Fruit fly (Drosophila melanogaster): Measurements from ENCODE around the gene CG31140.

CG31140 gene

DNA sequence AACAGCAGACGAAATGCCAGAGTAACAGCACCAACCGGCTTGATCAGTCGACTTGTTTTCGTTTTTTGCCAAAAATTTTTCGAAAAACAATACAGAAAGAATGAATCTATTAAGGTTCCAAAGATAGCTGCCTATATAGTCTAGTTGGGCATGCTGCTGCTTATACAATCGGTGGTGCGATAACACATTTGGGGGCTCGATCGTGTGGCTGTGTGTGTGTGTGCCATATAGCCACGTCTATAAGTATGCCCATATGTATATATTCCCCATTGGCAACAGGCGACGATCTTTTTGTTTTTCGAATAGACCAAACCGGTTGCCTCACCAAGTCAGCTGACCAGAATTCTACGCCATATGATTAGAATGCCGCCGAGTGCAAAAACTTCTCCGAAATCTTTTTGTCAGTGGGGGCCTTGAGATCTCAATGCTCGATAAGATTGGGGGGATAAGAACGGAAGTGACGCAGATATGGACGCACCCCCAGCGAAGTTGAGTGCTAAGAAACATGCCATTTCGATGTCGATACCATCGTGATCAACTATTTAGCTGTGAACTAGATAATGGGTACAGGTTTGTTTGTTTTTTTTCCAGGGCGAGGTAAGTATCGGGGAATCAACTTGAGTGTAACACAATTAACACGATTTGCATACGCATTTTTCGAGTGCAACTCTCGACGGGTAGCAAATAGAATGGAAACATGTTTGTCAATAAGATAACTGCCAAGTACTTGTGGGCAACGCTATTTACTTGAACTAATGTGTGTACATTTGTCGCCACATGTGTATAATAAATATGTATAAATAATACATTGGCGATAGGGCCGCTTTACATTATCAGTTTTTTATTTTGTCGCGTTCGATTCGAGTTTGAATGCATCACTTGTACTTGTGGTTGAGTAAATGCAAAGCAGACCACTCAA, 22.8 kb upstream of the CG31140 start (continued):
- TF ChIP-seq croc (GFP tag; conservative IDR thresholded peaks at IDR 0.05) (no peak), CG2120 (GFP tag; optimal IDR thresholded peaks at IDR 0.05) (peak; percentile 54), CG10366 (GFP tag; IDR thresholded peaks at IDR 0.05) (peak; percentile 62), en (GFP tag; optimal IDR thresholded peaks at IDR 0.05) (peak; percentile 42), pho (GFP tag; optimal IDR thresholded peaks at IDR 0.05) (peak; percentile 9), mirr (GFP tag; optimal IDR thresholded peaks at IDR 0.05) (peak; percentile 91), CG8290 (GFP tag; optimal IDR thresholded peaks at IDR 0.05) (peak; percentile 51), CG8290 (tag; optimal IDR thresholded peaks at IDR 0.05) (peak; percentile 90 to 94), tup (GFP tag; optimal IDR thresholded peaks at IDR 0.05) (peak; percentile 80), slou (GFP tag; optimal IDR thresholded peaks at IDR 0.05) (peak; percentile 82), HLH3B (GFP tag; IDR thresholded peaks at IDR 0.05) (peak; percentile 78; the same call in 1 of the 2 replicates), Ssrp (tag; optimal IDR thresholded peaks at IDR 0.05) (peak; percentile 13), disco-r (GFP tag; optimal IDR thresholded peaks at IDR 0.05) (no peak), CG14860 (GFP tag; IDR thresholded peaks at IDR 0.05; ENCODE audit: partially characterized antibody) (no peak), emc (GFP tag; optimal IDR thresholded peaks at IDR 0.05) (no peak), crc (GFP tag; optimal IDR thresholded peaks at IDR 0.05) (no peak), dpn (GFP tag; optimal IDR thresholded peaks at IDR 0.05) (peak; percentile 56 to 57), bigmax (GFP tag; optimal IDR thresholded peaks at IDR 0.05) (peak; percentile 36), sqz (GFP tag; optimal IDR thresholded peaks at IDR 0.05) (peak; percentile 71), cwo (GFP tag; optimal IDR thresholded peaks at IDR 0.05) (peak; percentile 40), Mrtf (GFP tag; IDR thresholded peaks at IDR 0.05) (peak; percentile 43; the same call in 1 of the 3 replicates), CG6854 (GFP tag; optimal IDR thresholded peaks at IDR 0.05) (peak; percentile 76), twi (tag; optimal IDR thresholded peaks at IDR 0.05) (peak; percentile 84), gcm (GFP tag; optimal IDR thresholded peaks at IDR 0.05) (peak; percentile 89), schlank (tag; optimal IDR thresholded peaks at IDR 0.05) (peak; percentile 80), fd64A (GFP tag; optimal IDR thresholded peaks at IDR 0.05) (peak; percentile 97), gce (GFP tag; IDR thresholded peaks at IDR 0.05) (peak; percentile 89), Hr78 (GFP tag; optimal IDR thresholded peaks at IDR 0.05) (peak in 1 of 2 experiments; percentile 59), odd (GFP tag; optimal IDR thresholded peaks at IDR 0.05) (peak; percentile 85), crol (GFP tag; IDR thresholded peaks at IDR 0.05) (no peak), Doc2 (GFP tag; IDR thresholded peaks at IDR 0.05) (no peak), CG14667 (GFP tag; IDR thresholded peaks at IDR 0.05) (no peak; the same call in 1 of the 2 replicates), CG32772 (GFP tag; IDR thresholded peaks at IDR 0.05) (peak; percentile 47; the same call in 1 of the 2 replicates), CG10209 (GFP tag; optimal IDR thresholded peaks at IDR 0.05) (peak; percentile 91), CG14710 (tag; optimal IDR thresholded peaks at IDR 0.05) (peak; percentile 86), psq (GFP tag; optimal IDR thresholded peaks at IDR 0.05) (peak; percentile 54), E2f1 (GFP tag; IDR thresholded peaks at IDR 0.05) (peak; percentile 76; the same call in 1 of the 2 replicates), Eip74EF (GFP tag; optimal IDR thresholded peaks at IDR 0.05) (peak in 1 of 2 experiments; percentile 71), Hand (GFP tag; optimal IDR thresholded peaks at IDR 0.05) (peak; percentile 7), CG12104 (GFP tag; optimal IDR thresholded peaks at IDR 0.05) (peak; percentile 76), cato (GFP tag; optimal IDR thresholded peaks at IDR 0.05; ENCODE audit: borderline replicate concordance) (peak; percentile 44), Blimp-1 (GFP tag; optimal IDR thresholded peaks at IDR 0.05) (peak; percentile 87), CG34422 (GFP tag; IDR thresholded peaks at IDR 0.05) (no peak), Camta (GFP tag; optimal IDR thresholded peaks at IDR 0.05) (peak; percentile 70), Ptx1 (GFP tag; IDR thresholded peaks at IDR 0.05) (no peak; the same call in 1 of the 2 replicates), seq (GFP tag; IDR thresholded peaks at IDR 0.05) (peak; percentile 87), HLHmδ (GFP tag; optimal IDR thresholded peaks at IDR 0.05) (peak; percentile 89), CG16815 (GFP tag; optimal IDR thresholded peaks at IDR 0.05) (peak; percentile 28)

All from whole organism, embryonic.